Worm (Caenorhabditis elegans): ENCODE data around the gene srv-10.
A peak's percentile ranks its signal among the peaks of the same experiment; 100 is the strongest.

srv-10 gene

ce11 chrV:13462974-13463373 lies 39.3 kb downstream of the srv-10 start, which contains the start of gene frm-10 (continued):
- no peak for TF ChIP-seq ama-1 (optimal IDR thresholded peaks at IDR 0.05)
- no peak for TF ChIP-seq egl-27 (tag; optimal IDR thresholded peaks at IDR 0.05)
- TF ChIP-seq ztf-11 (tag; optimal IDR thresholded peaks at IDR 0.05), result no peak
- no peak for TF ChIP-seq unc-62 (GFP tag; optimal IDR thresholded peaks at IDR 0.05)
- TF ChIP-seq nhr-77 (tag; optimal IDR thresholded peaks at IDR 0.05), result peak; percentile 44
- peak; percentile 88 for TF ChIP-seq lin-14 (GFP tag; optimal IDR thresholded peaks at IDR 0.05)
- TF ChIP-seq egl-13 (tag; optimal IDR thresholded peaks at IDR 0.05), result no peak
- TF ChIP-seq C04F5.9 (tag; optimal IDR thresholded peaks at IDR 0.05), result no peak
- peak; percentile 23; the same call in 1 of the 2 replicates for TF ChIP-seq isw-1 (GFP tag; IDR thresholded peaks at IDR 0.05)
- TF ChIP-seq F16B12.6 (tag; optimal IDR thresholded peaks at IDR 0.05), result peak; percentile 60
- peak; percentile 83 for TF ChIP-seq nhr-71 (tag; optimal IDR thresholded peaks at IDR 0.05)
- TF ChIP-seq ceh-90 (tag; optimal IDR thresholded peaks at IDR 0.05), result no peak
- no peak for TF ChIP-seq lin-39 (tag; optimal IDR thresholded peaks at IDR 0.05)
- no peak for TF ChIP-seq nhr-11 (tag; optimal IDR thresholded peaks at IDR 0.05)
- no peak for TF ChIP-seq ceh-88 (GFP tag; IDR thresholded peaks at IDR 0.05)
- TF ChIP-seq nhr-20 (tag; optimal IDR thresholded peaks at IDR 0.05), result peak; percentile 78
- TF ChIP-seq efl-3 (GFP tag; optimal IDR thresholded peaks at IDR 0.05), result no peak
- no peak for TF ChIP-seq irx-1 (tag; optimal IDR thresholded peaks at IDR 0.05)
- no peak for TF ChIP-seq grh-1 (GFP tag; IDR thresholded peaks at IDR 0.05)
- peak; percentile 54 for TF ChIP-seq mep-1 (tag; optimal IDR thresholded peaks at IDR 0.05)
- TF ChIP-seq nhr-85 (tag), result peak; percentile 70
- TF ChIP-seq aha-1 (tag; optimal IDR thresholded peaks at IDR 0.05), result no peak
- no peak for TF ChIP-seq fos-1 (tag; optimal IDR thresholded peaks at IDR 0.05)
- TF ChIP-seq jun-1 (tag; optimal IDR thresholded peaks at IDR 0.05), result peak; percentile 34
- peak; percentile 43 for TF ChIP-seq lin-13 (GFP tag; optimal IDR thresholded peaks at IDR 0.05)
- TF ChIP-seq zag-1 (tag; optimal IDR thresholded peaks at IDR 0.05), result no peak
- peak; percentile 18 for TF ChIP-seq blmp-1 (tag; optimal IDR thresholded peaks at IDR 0.05)
- TF ChIP-seq pqm-1 (tag; optimal IDR thresholded peaks at IDR 0.05), result peak; percentile 98
- no peak for TF ChIP-seq ets-5 (GFP tag; IDR thresholded peaks at IDR 0.05)
- TF ChIP-seq dsc-1 (tag; optimal IDR thresholded peaks at IDR 0.05), result peak; percentile 20
- peak; percentile 39 for TF ChIP-seq nhr-19 (GFP tag; conservative IDR thresholded peaks at IDR 0.05)
- no peak for TF ChIP-seq nhr-76 (tag; optimal IDR thresholded peaks at IDR 0.05)
- TF ChIP-seq nhr-90 (tag; optimal IDR thresholded peaks at IDR 0.05; ENCODE audit: poor library complexity), result peak; percentile 22
- TF ChIP-seq snpc-4 (tag; optimal IDR thresholded peaks at IDR 0.05), result peak; percentile 31
- peak; percentile 53 to 79 for TF ChIP-seq lin-35 (GFP tag; optimal IDR thresholded peaks at IDR 0.05)
- TF ChIP-seq lin-15B (tag; optimal IDR thresholded peaks at IDR 0.05), result no peak
- TF ChIP-seq C34B4.2 (tag; optimal IDR thresholded peaks at IDR 0.05), result no peak
- no peak for TF ChIP-seq hlh-4 (tag; optimal IDR thresholded peaks at IDR 0.05)
- TF ChIP-seq skn-1 (tag; optimal IDR thresholded peaks at IDR 0.05), result peak; percentile 79
- no peak for TF ChIP-seq tlp-1 (tag; optimal IDR thresholded peaks at IDR 0.05)
- no peak for TF ChIP-seq unc-30 (tag; optimal IDR thresholded peaks at IDR 0.05)
- TF ChIP-seq nhr-28 (tag; optimal IDR thresholded peaks at IDR 0.05), result peak; percentile 28
- TF ChIP-seq ceh-82 (tag; optimal IDR thresholded peaks at IDR 0.05), result peak; percentile 47 to 63 (median 58)
- TF ChIP-seq hlh-17 (GFP tag; optimal IDR thresholded peaks at IDR 0.05; ENCODE audit: borderline replicate concordance), result no peak
- no peak for TF ChIP-seq sup-37 (GFP tag; optimal IDR thresholded peaks at IDR 0.05)
- no peak for TF ChIP-seq unc-98 (GFP tag; IDR thresholded peaks at IDR 0.05)
- no peak for TF ChIP-seq sox-4 (tag; optimal IDR thresholded peaks at IDR 0.05)
- peak; percentile 52 to 67 for TF ChIP-seq lsy-2 (tag; optimal IDR thresholded peaks at IDR 0.05)
- no peak for TF ChIP-seq aly-2 (tag; optimal IDR thresholded peaks at IDR 0.05)
- TF ChIP-seq nhr-237 (tag; optimal IDR thresholded peaks at IDR 0.05), result peak; percentile 24
- peak; percentile 30 for TF ChIP-seq xbp-1 (tag; optimal IDR thresholded peaks at IDR 0.05)
- peak; percentile 26 for TF ChIP-seq unc-86 (tag; optimal IDR thresholded peaks at IDR 0.05)
- peak; percentile 54 to 71 for TF ChIP-seq efl-1 (optimal IDR thresholded peaks at IDR 0.05)
- peak; percentile 50 to 95 for TF ChIP-seq efl-1 (GFP tag; optimal IDR thresholded peaks at IDR 0.05 in 1 of 2)
- TF ChIP-seq elt-3 (tag; optimal IDR thresholded peaks at IDR 0.05), result peak in 2 of 6 experiments; percentile 33 to 45

Data from whole organism, L1 larva.